Fruit fly (Drosophila melanogaster) Kc167 (cell line): ENCODE results near the gene CG6712.

Source experiments
- Myc ChIP-seq: fragments of >200 bp; optimal IDR thresholded peaks from 2 replicates; lab custom pipeline; 2017; ENCODE audit warnings: missing external identifiers
- Sin3A ChIP-seq: fragments of >200 bp; optimal IDR thresholded peaks from 2 replicates; lab custom pipeline; 2018; ENCODE audit warnings: missing external identifiers
- ttk ChIP-seq: sonication (Bioruptor generic); optimal IDR thresholded peaks from 2 replicates; lab custom pipeline; 2017; ENCODE audit warnings: missing external identifiers

- TF ChIP-seq Myc (lab: Kevin White, UChicago): no peak
- no peak for TF ChIP-seq Sin3A (lab: Kevin White, UChicago)
- no peak for TF ChIP-seq ttk (lab: Kevin White, UChicago)
These were observed 50.8 kb downstream of the CG6712 start for dm6 chr2L:12045578-12045940.
